Fruit fly (Drosophila melanogaster) whole organism, embryonic: ENCODE results near the gene Adgf-D.

Source experiments
- CG13894 ChIP-seq: fragments of 200-800 bp; sonication (Bioruptor generic); optimal IDR thresholded peaks from 3 replicates; lab custom pipeline; 2018; ENCODE audit warnings: missing biosample characterization, mild to moderate bottlenecking, missing genetic modification characterization, moderate library complexity
- hb ChIP-seq: fragments of 200-800 bp; sonication (Bioruptor generic); IDR thresholded peaks from 3 replicates; pipeline ENCODE4 v1.3.6; 2022; ENCODE audit warnings: missing biosample characterization, missing genetic modification characterization; ENCODE audit not compliant: partially characterized antibody
- sqz ChIP-seq: fragments of 200-800 bp; sonication (Bioruptor generic); optimal IDR thresholded peaks from 3 replicates; lab custom pipeline; 2018; ENCODE audit warnings: missing biosample characterization, mild to moderate bottlenecking, missing genetic modification characterization

dm6 chr3R:13684569-13685402, 20.4 kb downstream of the Adgf-D start:
- TF ChIP-seq hb (GFP tag; lab: Robert Waterston, UW) (no peak), CG13894 (tag; lab: Kevin White, UChicago) (no peak), sqz (GFP tag; lab: Kevin White, UChicago) (no peak)
